Worm (Caenorhabditis elegans) whole organism, midembryonic: ENCODE measurements around the gene mbl-1.
A peak's percentile ranks its signal among the peaks of the same experiment; 100 is the strongest.

Experiments used
- flt-1 ChIP-seq: fragments of 200-800 bp; sonication (Bioruptor generic); IDR thresholded peaks from 2 replicates; pipeline ENCODE4 v1.3.6; 2022; ENCODE audit warnings: missing genetic modification characterization, missing compliant biosample characterization
- ztf-23 ChIP-seq: fragments of 200-800 bp; sonication (Bioruptor generic); IDR thresholded peaks from 2 replicates; pipeline ENCODE4 v1.3.6; 2022; ENCODE audit warnings: missing genetic modification reagents, missing genetic modification characterization, missing compliant biosample characterization

DNA sequence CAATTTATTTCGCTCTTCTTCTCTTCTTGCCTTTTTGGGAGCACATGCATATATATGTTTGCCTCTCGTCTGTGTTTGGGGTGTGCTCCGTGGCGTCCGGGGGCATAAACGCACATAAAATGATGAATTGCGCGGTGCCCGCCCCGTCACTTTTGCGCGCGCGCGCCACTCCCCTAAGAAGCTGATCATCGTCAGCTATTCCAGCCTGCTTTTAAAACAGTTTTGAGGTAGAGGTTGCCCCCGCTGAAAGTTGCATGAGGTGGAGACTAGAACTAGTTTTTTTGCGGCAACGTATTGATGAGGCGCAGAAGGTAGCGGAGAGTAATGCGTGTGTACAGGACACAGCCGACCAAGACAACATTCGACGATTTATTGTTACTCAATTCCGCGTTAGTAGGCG lies 21.2 kb downstream of the mbl-1 start:
- no peak for TF ChIP-seq flt-1 (GFP tag; lab: Robert Waterston, UW)
- peak; percentile 62; the same call in 1 of the 2 replicates for TF ChIP-seq ztf-23 (GFP tag; lab: Robert Waterston, UW)
